Fruit fly (Drosophila melanogaster): ENCODE measurements around the gene KaiR1D.

The KaiR1D gene

dm6 chr3R:20834770-20835183, 31.3 kb downstream of the KaiR1D start (continued):
- TF ChIP-seq Meics (GFP tag; optimal IDR thresholded peaks at IDR 0.05): peak; percentile 66
- TF ChIP-seq CG3281 (GFP tag; optimal IDR thresholded peaks at IDR 0.05): peak; percentile 66
- TF ChIP-seq PHDP (tag; optimal IDR thresholded peaks at IDR 0.05): peak; percentile 77
- no peak for TF ChIP-seq Xbp1 (GFP tag; optimal IDR thresholded peaks at IDR 0.05)
- TF ChIP-seq lilli (GFP tag; optimal IDR thresholded peaks at IDR 0.05): no peak
- TF ChIP-seq grau (tag; optimal IDR thresholded peaks at IDR 0.05): peak; percentile 26
- no peak for TF ChIP-seq bigmax (GFP tag; optimal IDR thresholded peaks at IDR 0.05)
- TF ChIP-seq Nf-YB (GFP tag; optimal IDR thresholded peaks at IDR 0.05): no peak
- no peak for TF ChIP-seq CG6272 (GFP tag; IDR thresholded peaks at IDR 0.05)
- peak; percentile 87 for TF ChIP-seq lab (GFP tag; optimal IDR thresholded peaks at IDR 0.05)
- TF ChIP-seq tna (GFP tag; IDR thresholded peaks at IDR 0.05; ENCODE audit: partially characterized antibody): no peak
- TF ChIP-seq D (optimal IDR thresholded peaks at IDR 0.05): no peak
- no peak for TF ChIP-seq D (GFP tag; optimal IDR thresholded peaks at IDR 0.05)
- TF ChIP-seq Doc3 (GFP tag; IDR thresholded peaks at IDR 0.05; ENCODE audit: partially characterized antibody): no peak
- no peak for TF ChIP-seq CG13123 (GFP tag; optimal IDR thresholded peaks at IDR 0.05)
- TF ChIP-seq pfk (GFP tag; optimal IDR thresholded peaks at IDR 0.05): no peak
- TF ChIP-seq Ets65A (GFP tag): no peak
- TF ChIP-seq CG17186 (GFP tag; optimal IDR thresholded peaks at IDR 0.05): no peak
- no peak for TF ChIP-seq CG10543 (GFP tag; optimal IDR thresholded peaks at IDR 0.05)
- no peak for TF ChIP-seq CG4730 (GFP tag; IDR thresholded peaks at IDR 0.05)
- peak; percentile 58; the same call in 2 of the 3 replicates for TF ChIP-seq ci (GFP tag; IDR thresholded peaks at IDR 0.05)
- TF ChIP-seq Aef1 (GFP tag; IDR thresholded peaks at IDR 0.05): no peak
- TF ChIP-seq CG12071 (GFP tag; optimal IDR thresholded peaks at IDR 0.05): peak; percentile 85
- peak; percentile 74 for TF ChIP-seq BtbVII (GFP tag; optimal IDR thresholded peaks at IDR 0.05)
- TF ChIP-seq CG12236 (GFP tag; optimal IDR thresholded peaks at IDR 0.05): peak; percentile 6
- peak; percentile 18 for TF ChIP-seq CG7928 (GFP tag; optimal IDR thresholded peaks at IDR 0.05)
- no peak for TF ChIP-seq Dbx (GFP tag; IDR thresholded peaks at IDR 0.05)
- peak; percentile 55 for TF ChIP-seq HmgZ (tag; optimal IDR thresholded peaks at IDR 0.05)
- TF ChIP-seq GATAe (GFP tag; conservative IDR thresholded peaks at IDR 0.05): no peak
- TF ChIP-seq CG11723 (GFP tag; optimal IDR thresholded peaks at IDR 0.05): peak; percentile 39
- TF ChIP-seq pzg (GFP tag; optimal IDR thresholded peaks at IDR 0.05): no peak
- no peak for TF ChIP-seq CG13775 (GFP tag; optimal IDR thresholded peaks at IDR 0.05)
- TF ChIP-seq CG17385 (GFP tag; optimal IDR thresholded peaks at IDR 0.05): peak; percentile 38
- no peak for TF ChIP-seq CG10565 (GFP tag; optimal IDR thresholded peaks at IDR 0.05)
- TF ChIP-seq Sox100B (GFP tag; optimal IDR thresholded peaks at IDR 0.05): peak; percentile 46
- no peak for TF ChIP-seq prd (optimal IDR thresholded peaks at IDR 0.05)
- TF ChIP-seq prd (GFP tag; IDR thresholded peaks at IDR 0.05): no peak
- no peak for TF ChIP-seq nom (GFP tag; optimal IDR thresholded peaks at IDR 0.05)
- no peak for TF ChIP-seq CG3995 (GFP tag; optimal IDR thresholded peaks at IDR 0.05)
- no peak for TF ChIP-seq CG42726 (GFP tag; IDR thresholded peaks at IDR 0.05; ENCODE audit: partially characterized antibody)
- TF ChIP-seq maf-S (GFP tag; optimal IDR thresholded peaks at IDR 0.05): no peak
- no peak for TF ChIP-seq ken (GFP tag; IDR thresholded peaks at IDR 0.05)
- no peak for TF ChIP-seq Opbp (GFP tag; IDR thresholded peaks at IDR 0.05; ENCODE audit: partially characterized antibody)
- TF ChIP-seq kni (GFP tag; optimal IDR thresholded peaks at IDR 0.05): no peak
- TF ChIP-seq ewg (GFP tag; optimal IDR thresholded peaks at IDR 0.05): peak; percentile 24
- TF ChIP-seq Taf1 (GFP tag; IDR thresholded peaks at IDR 0.05): no peak
- TF ChIP-seq Kr (GFP tag; optimal IDR thresholded peaks at IDR 0.05): no peak
- peak; percentile 17 for TF ChIP-seq CG2116 (GFP tag; optimal IDR thresholded peaks at IDR 0.05)
- TF ChIP-seq Bgb (GFP tag; IDR thresholded peaks at IDR 0.05; ENCODE audit: partially characterized antibody): no peak
- TF ChIP-seq Ptx1 (GFP tag; IDR thresholded peaks at IDR 0.05): no peak
- TF ChIP-seq Dek (tag; optimal IDR thresholded peaks at IDR 0.05): peak; percentile 45

Measured in whole organism, embryonic.